Fruit fly (Drosophila melanogaster) whole organism, prepupa: Measurements from ENCODE around the gene SA2.

ENCODE experiments used
- Blimp-1 ChIP-seq: fragments of 200-800 bp; sonication (Bioruptor generic); optimal IDR thresholded peaks from 3 replicates; lab custom pipeline; 2017; ENCODE audit warnings: missing biosample characterization, missing genetic modification characterization, mild to moderate bottlenecking, moderate library complexity, missing genetic modification reagents
- CG10669 ChIP-seq: fragments of 200-800 bp; sonication (Bioruptor generic); optimal IDR thresholded peaks from 3 replicates; lab custom pipeline; 2018; ENCODE audit warnings: missing biosample characterization, mild to moderate bottlenecking, missing genetic modification characterization, moderate library complexity
- CG11294 ChIP-seq: fragments of 200-800 bp; sonication (Bioruptor generic); IDR thresholded peaks from 2 replicates; pipeline ENCODE4 v1.3.6; 2022; ENCODE audit warnings: missing biosample characterization, missing genetic modification characterization
- CG11762 ChIP-seq: fragments of 200-800 bp; sonication (Bioruptor generic); optimal IDR thresholded peaks from 3 replicates; lab custom pipeline; 2016; ENCODE audit warnings: missing biosample characterization, missing genetic modification characterization; ENCODE audit not compliant: insufficient read depth
- CG11902 ChIP-seq: fragments of 200-800 bp; sonication (Bioruptor generic); optimal IDR thresholded peaks from 3 replicates; lab custom pipeline; 2016; ENCODE audit warnings: missing biosample characterization, missing genetic modification characterization
- CG15336 ChIP-seq: fragments of 200-800 bp; sonication (Bioruptor generic); IDR thresholded peaks from 2 replicates; pipeline ENCODE4 v1.3.6; 2022; ENCODE audit warnings: missing biosample characterization, missing genetic modification characterization
- CG1621 ChIP-seq: fragments of 200-800 bp; sonication (Bioruptor generic); optimal IDR thresholded peaks from 3 replicates; lab custom pipeline; 2018; ENCODE audit warnings: missing biosample characterization, mild to moderate bottlenecking, missing genetic modification characterization
- CG3919 ChIP-seq: fragments of 200-800 bp; sonication (Bioruptor generic); optimal IDR thresholded peaks from 3 replicates; lab custom pipeline; 2016; ENCODE audit warnings: missing biosample characterization, missing genetic modification characterization
- CG6163 ChIP-seq: fragments of 200-800 bp; sonication (Bioruptor generic); IDR thresholded peaks from 3 replicates; pipeline ENCODE4 v1.3.6; 2022; ENCODE audit warnings: missing biosample characterization, missing genetic modification characterization
- CG6792 ChIP-seq: fragments of 200-800 bp; sonication (Bioruptor generic); optimal IDR thresholded peaks from 3 replicates; lab custom pipeline; 2016; ENCODE audit warnings: missing biosample characterization, missing genetic modification characterization
- CG7368 ChIP-seq: fragments of 200-800 bp; sonication (Bioruptor generic); optimal IDR thresholded peaks from 3 replicates; lab custom pipeline; 2016; ENCODE audit warnings: missing biosample characterization, missing genetic modification characterization
- CG8119 ChIP-seq: fragments of 200-800 bp; sonication (Bioruptor generic); IDR thresholded peaks from 3 replicates; pipeline ENCODE4 v1.3.6; 2022; ENCODE audit warnings: missing biosample characterization, missing genetic modification characterization
- CG8319 ChIP-seq: fragments of 200-800 bp; sonication (Bioruptor generic); optimal IDR thresholded peaks from 3 replicates; lab custom pipeline; 2016; ENCODE audit warnings: missing biosample characterization, missing genetic modification characterization
- Eip75B ChIP-seq: fragments of 200-800 bp; sonication (Bioruptor generic); optimal IDR thresholded peaks from 3 replicates; lab custom pipeline; 2016; ENCODE audit warnings: missing biosample characterization, missing genetic modification characterization
- Eip78C ChIP-seq: fragments of 200-800 bp; sonication (Bioruptor generic); peaks from one replicate; lab custom pipeline; 2016; ENCODE audit warnings: missing biosample characterization, missing genetic modification characterization
- Eip93F ChIP-seq: fragments of 200-800 bp; sonication (Bioruptor generic); optimal IDR thresholded peaks from 2 replicates; lab custom pipeline; 2016; ENCODE audit warnings: missing biosample characterization, mild to moderate bottlenecking, missing genetic modification characterization
- Ets96B ChIP-seq: fragments of 200-800 bp; optimal IDR thresholded peaks from 2 replicates; lab custom pipeline; 2019; ENCODE audit warnings: missing biosample characterization, mild to moderate bottlenecking, missing genetic modification characterization, moderate library complexity
- Hr38 ChIP-seq: sonication (Bioruptor generic); optimal IDR thresholded peaks from 2 replicates; lab custom pipeline; 2016; ENCODE audit warnings: missing biosample characterization, missing genetic modification characterization
- Lpt ChIP-seq: fragments of 200-800 bp; sonication (Bioruptor generic); optimal IDR thresholded peaks from 3 replicates; lab custom pipeline; 2016; ENCODE audit warnings: missing biosample characterization, missing genetic modification characterization
- OdsH ChIP-seq: fragments of 200-800 bp; sonication (Bioruptor generic); optimal IDR thresholded peaks from 3 replicates; lab custom pipeline; 2016; ENCODE audit warnings: missing biosample characterization, missing genetic modification characterization
- Smox ChIP-seq: fragments of 200-800 bp; sonication (Bioruptor generic); optimal IDR thresholded peaks from 3 replicates; lab custom pipeline; 2016; ENCODE audit warnings: missing biosample characterization, missing genetic modification characterization
- achi ChIP-seq: fragments of 200-800 bp; sonication (Bioruptor generic); optimal IDR thresholded peaks from 3 replicates; lab custom pipeline; 2016; ENCODE audit warnings: missing biosample characterization, missing genetic modification characterization
- acj6 ChIP-seq: fragments of 200-800 bp; sonication (Bioruptor generic); optimal IDR thresholded peaks from 3 replicates; lab custom pipeline; 2016; ENCODE audit warnings: missing biosample characterization, missing genetic modification characterization
- cyc ChIP-seq: fragments of 200-800 bp; sonication (Bioruptor generic); optimal IDR thresholded peaks from 3 replicates; lab custom pipeline; 2016; ENCODE audit warnings: missing biosample characterization, missing genetic modification characterization
- dac ChIP-seq: fragments of 200-800 bp; sonication (Bioruptor generic); optimal IDR thresholded peaks from 2 replicates; lab custom pipeline; 2017; ENCODE audit warnings: missing biosample characterization, mild to moderate bottlenecking, missing genetic modification characterization
- dsx ChIP-seq: fragments of 200-800 bp; optimal IDR thresholded peaks from 3 replicates; lab custom pipeline; 2019; ENCODE audit warnings: missing biosample characterization, mild to moderate bottlenecking, missing genetic modification characterization, moderate library complexity; ENCODE audit not compliant: poor library complexity, severe bottlenecking
- esn ChIP-seq: fragments of 200-800 bp; sonication (Bioruptor generic); optimal IDR thresholded peaks from 2 replicates; lab custom pipeline; 2016; ENCODE audit warnings: missing biosample characterization, mild to moderate bottlenecking, missing genetic modification characterization, moderate library complexity
- fd85E ChIP-seq: fragments of 200-800 bp; sonication (Bioruptor generic); optimal IDR thresholded peaks from 3 replicates; lab custom pipeline; 2016; ENCODE audit warnings: missing biosample characterization, missing genetic modification characterization
- lz ChIP-seq: fragments of 200-800 bp; sonication (Bioruptor generic); optimal IDR thresholded peaks from 3 replicates; lab custom pipeline; 2016; ENCODE audit warnings: missing biosample characterization, missing genetic modification characterization
- net ChIP-seq: fragments of 200-800 bp; sonication (Bioruptor generic); optimal IDR thresholded peaks from 3 replicates; lab custom pipeline; 2016; ENCODE audit warnings: missing biosample characterization, missing genetic modification characterization
- pdm3 ChIP-seq: fragments of 200-800 bp; sonication (Bioruptor generic); optimal IDR thresholded peaks from 3 replicates; lab custom pipeline; 2016; ENCODE audit warnings: missing biosample characterization, missing genetic modification characterization
- salr ChIP-seq, 2 experiments: fragments of 200-800 bp; sonication (Bioruptor generic); optimal IDR thresholded peaks; 3 replicates each; lab custom pipeline; 2016 to 2018; ENCODE audit warnings: missing biosample characterization in 2 of 2, missing genetic modification characterization in 2 of 2, mild to moderate bottlenecking in 1 of 2
- ss ChIP-seq, 2 experiments: fragments of 200-800 bp; sonication (Bioruptor generic); optimal IDR thresholded peaks; 2 replicates in 1 of 2; 3 replicates in 1 of 2; lab custom pipeline; 2017 to 2018; ENCODE audit warnings: mild to moderate bottlenecking in 2 of 2, missing biosample characterization in 2 of 2, missing genetic modification characterization in 2 of 2, moderate library complexity in 1 of 2
- svp ChIP-seq: fragments of 200-800 bp; sonication (Bioruptor generic); peaks from one replicate; lab custom pipeline; 2016; ENCODE audit warnings: missing biosample characterization, missing genetic modification characterization
- topi ChIP-seq: fragments of 200-800 bp; sonication (Bioruptor generic); optimal IDR thresholded peaks from 3 replicates; lab custom pipeline; 2016; ENCODE audit warnings: missing biosample characterization, missing genetic modification characterization
- vri ChIP-seq: fragments of 200-800 bp; sonication (Bioruptor generic); optimal IDR thresholded peaks from 3 replicates; lab custom pipeline; 2016; ENCODE audit warnings: missing biosample characterization, mild to moderate bottlenecking, missing genetic modification characterization

SA2 gene

DNA sequence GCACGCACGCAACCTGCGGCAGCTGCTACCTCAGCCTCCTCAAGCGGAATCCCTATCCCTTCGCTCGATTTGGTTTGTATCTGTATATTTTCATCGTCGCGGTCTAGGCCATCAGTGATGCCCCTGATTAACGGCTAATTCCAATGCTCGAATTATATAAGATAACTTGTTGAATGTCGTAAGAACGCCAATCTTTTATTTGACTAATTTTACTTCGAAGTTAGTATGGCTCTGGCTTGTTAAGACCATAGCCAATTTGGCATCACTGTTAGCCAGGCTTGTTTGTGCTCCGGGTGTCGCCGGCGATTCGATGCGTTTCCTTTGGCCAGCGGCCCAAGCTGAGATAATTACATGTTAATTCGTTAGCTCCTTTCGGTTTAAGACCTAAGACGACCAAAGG, 23.6 kb downstream of the SA2 start (continued):
- TF ChIP-seq fd85E (GFP tag; lab: Kevin White, UChicago) (no peak), esn (GFP tag; lab: Kevin White, UChicago) (peak; percentile 42), Lpt (GFP tag; lab: Kevin White, UChicago) (no peak), vri (peak; percentile 18), Hr38 (GFP tag; lab: Kevin White, UChicago) (no peak), CG1621 (tag; lab: Kevin White, UChicago) (peak; percentile 80), CG15336 (GFP tag; lab: Robert Waterston, UW) (peak; percentile 33; the same call in 1 of the 2 replicates), pdm3 (GFP tag; lab: Kevin White, UChicago) (peak; percentile 63), Blimp-1 (GFP tag; lab: Kevin White, UChicago) (no peak), net (GFP tag; lab: Kevin White, UChicago) (peak; percentile 61), Smox (GFP tag; lab: Kevin White, UChicago) (peak; percentile 12), OdsH (GFP tag; lab: Kevin White, UChicago) (peak; percentile 57), acj6 (GFP tag; lab: Kevin White, UChicago) (peak; percentile 68), ss (GFP tag; optimal IDR thresholded peaks at IDR 0.05; lab: Kevin White, UChicago) (peak; percentile 37 to 40), CG8119 (GFP tag; lab: Robert Waterston, UW) (no peak), Eip78C (peak; percentile 73), CG11294 (GFP tag; lab: Robert Waterston, UW) (no peak), Eip93F (GFP tag; lab: Kevin White, UChicago) (no peak)

DNA sequence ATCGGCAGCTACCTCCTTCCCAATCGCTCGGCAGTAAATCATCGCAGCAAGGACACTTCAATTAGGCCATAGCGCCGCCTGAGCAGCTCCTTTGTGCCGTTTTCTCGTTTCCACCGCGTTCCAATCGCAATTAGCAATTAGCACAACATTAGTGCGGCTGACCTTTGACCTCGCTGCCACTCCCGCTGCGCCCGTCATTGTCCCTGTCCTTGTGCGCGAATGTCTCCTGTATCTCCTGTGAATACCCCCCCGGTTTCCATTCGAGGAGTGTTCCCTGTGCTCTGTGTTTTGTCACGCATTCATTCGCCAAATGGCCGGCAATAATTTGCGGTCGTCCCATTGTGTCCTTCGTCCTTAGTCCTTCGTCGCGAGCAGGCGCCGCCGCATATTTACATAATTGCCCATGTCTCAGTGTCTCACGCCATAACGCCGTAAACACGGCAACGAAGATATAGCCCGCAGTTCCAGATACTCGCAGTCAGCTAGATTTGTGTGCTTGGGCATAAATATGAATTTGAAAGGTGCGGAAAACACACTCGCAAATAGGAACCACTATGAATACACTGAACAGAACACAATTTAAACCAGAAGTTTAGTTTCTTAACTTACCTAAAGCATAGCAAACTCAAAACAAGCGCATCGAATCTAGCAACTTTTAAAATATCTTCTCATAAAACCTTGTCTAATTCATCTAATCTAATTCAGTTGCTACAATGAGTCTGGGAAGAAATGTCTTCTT, 27.1 kb downstream of the SA2 start, which contains the start of gene CG9168:
CG9168 (plus strand) TSS at position 689 of the 739 bp plus-strand sequence.
- TF ChIP-seq Eip75B (GFP tag; lab: Kevin White, UChicago) (no peak), ss (GFP tag; optimal IDR thresholded peaks at IDR 0.05; lab: Kevin White, UChicago) (peak in 1 of 2 experiments; percentile 17)

DNA sequence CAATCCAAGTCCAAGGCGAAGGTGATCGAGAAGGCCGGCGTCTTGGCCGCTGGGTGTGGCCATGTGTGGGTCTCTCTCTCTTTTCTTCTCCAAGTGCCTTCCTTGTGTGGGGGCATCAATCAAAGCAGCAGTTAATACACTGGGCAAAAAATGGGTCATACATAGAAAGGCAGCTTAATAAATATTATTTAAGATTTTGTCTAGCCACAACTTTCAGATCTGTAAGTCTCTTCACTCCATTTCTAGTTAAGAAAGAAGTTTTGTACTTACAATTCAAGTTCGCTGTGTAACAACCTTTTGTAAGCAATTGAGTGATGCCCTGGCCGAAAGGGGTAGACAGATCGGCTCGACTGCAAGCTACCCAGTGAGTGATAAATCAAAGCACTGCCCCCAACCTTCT, 29.6 kb downstream of the SA2 start:
- TF ChIP-seq Ets96B (peak; percentile 18), CG7368 (GFP tag; lab: Kevin White, UChicago) (peak; percentile 14), CG8119 (GFP tag; lab: Robert Waterston, UW) (no peak), CG6792 (GFP tag; lab: Kevin White, UChicago) (no peak), svp (peak; percentile 91), CG6163 (peak; percentile 44; the same call in 1 of the 3 replicates), CG11762 (GFP tag; lab: Kevin White, UChicago) (peak; percentile 16), achi (GFP tag; lab: Kevin White, UChicago) (peak; percentile 44), salr (GFP tag; optimal IDR thresholded peaks at IDR 0.05; lab: Kevin White, UChicago) (no peak), CG3919 (GFP tag; lab: Kevin White, UChicago) (peak; percentile 52), Lpt (GFP tag; lab: Kevin White, UChicago) (no peak), CG10669 (GFP tag; lab: Kevin White, UChicago) (peak; percentile 16), Eip78C (peak; percentile 84), Eip75B (GFP tag; lab: Kevin White, UChicago) (peak; percentile 29), lz (GFP tag; lab: Kevin White, UChicago) (peak; percentile 16), dac (GFP tag; lab: Kevin White, UChicago) (no peak), CG11902 (GFP tag; lab: Kevin White, UChicago) (peak; percentile 44), dsx (peak; percentile 11), cyc (GFP tag; lab: Kevin White, UChicago) (peak; percentile 72), CG8319 (GFP tag; lab: Kevin White, UChicago) (peak; percentile 16), fd85E (GFP tag; lab: Kevin White, UChicago) (no peak), topi (GFP tag; lab: Kevin White, UChicago) (peak; percentile 68)
- TF ChIP-seq, all 60 proteins: peak for 16
